Worm (Caenorhabditis elegans) whole organism, young adult: ENCODE data around the gene srg-21.

Source experiments
- B0019.2 ChIP-seq: fragments of 200-800 bp; sonication (Bioruptor generic); conservative IDR thresholded peaks from 2 replicates; pipeline ENCODE4 v1.3.6; 2022; ENCODE audit warnings: missing genetic modification reagents, missing genetic modification characterization, missing compliant biosample characterization
- B0035.1 ChIP-seq: sonication (generic microtip); optimal IDR thresholded peaks from 2 replicates; lab custom pipeline; 2016; ENCODE audit warnings: missing genetic modification characterization, mild to moderate bottlenecking, missing compliant biosample characterization, missing genotype, missing genetic modification reagents
- B0336.3 ChIP-seq: fragments of 200-800 bp; sonication (Bioruptor generic); IDR thresholded peaks from 2 replicates; pipeline ENCODE4 v1.3.6; 2022; ENCODE audit warnings: missing genetic modification characterization, missing compliant biosample characterization
- C17E4.6 ChIP-seq: fragments of 200-800 bp; sonication (Bioruptor generic); IDR thresholded peaks from 2 replicates; pipeline ENCODE4 v1.3.6; 2022; ENCODE audit warnings: missing genetic modification reagents, missing genetic modification characterization, missing compliant biosample characterization
- D2030.7 ChIP-seq: fragments of 200-800 bp; sonication (Bioruptor generic); IDR thresholded peaks from 2 replicates; pipeline ENCODE4 v1.3.6; 2022; ENCODE audit warnings: missing genetic modification reagents, missing genetic modification characterization, missing compliant biosample characterization
- Y53F4B.3 ChIP-seq: fragments of 200-800 bp; sonication (Bioruptor generic); IDR thresholded peaks from 2 replicates; pipeline ENCODE4 v1.3.6; 2022; ENCODE audit warnings: missing genetic modification reagents, missing genetic modification characterization, missing compliant biosample characterization
- Y67H2A.10 ChIP-seq: fragments of 200-800 bp; sonication (Bioruptor generic); conservative IDR thresholded peaks from 2 replicates; pipeline ENCODE4 v1.3.6; 2022; ENCODE audit warnings: missing genetic modification reagents, missing genetic modification characterization, missing compliant biosample characterization
- ZK185.1 ChIP-seq: sonication (generic microtip); optimal IDR thresholded peaks from 2 replicates; lab custom pipeline; 2016; ENCODE audit warnings: mild to moderate bottlenecking, missing genetic modification characterization, missing compliant biosample characterization; ENCODE audit not compliant: poor library complexity, severe bottlenecking
- ama-1 ChIP-seq, 3 experiments: fragments of 150-350 bp in 1 of 3; sonication (generic microtip) in 2 of 3; optimal IDR thresholded peaks; 2 replicates each; lab custom pipeline; 2014 to 2018; ENCODE audit warnings: missing biosample characterization in 2 of 3, missing genetic modification characterization in 2 of 3, missing genetic modification reagents in 2 of 3
- aptf-2 ChIP-seq: fragments of 200-800 bp; sonication (Bioruptor generic); conservative IDR thresholded peaks from 2 replicates; pipeline ENCODE4 v1.3.6; 2022; ENCODE audit warnings: missing genetic modification reagents, missing genetic modification characterization, missing compliant biosample characterization
- athp-1 ChIP-seq: sonication (generic microtip); optimal IDR thresholded peaks from 2 replicates; lab custom pipeline; 2017; ENCODE audit warnings: mild to moderate bottlenecking, missing genetic modification characterization, missing compliant biosample characterization
- attf-5 ChIP-seq: fragments of 200-800 bp; sonication (Bioruptor generic); optimal IDR thresholded peaks from 2 replicates; lab custom pipeline; 2018; ENCODE audit warnings: mild to moderate bottlenecking, missing genetic modification characterization, missing compliant biosample characterization
- bed-1 ChIP-seq: fragments of 200-800 bp; sonication (Bioruptor generic); IDR thresholded peaks from 2 replicates; pipeline ENCODE4 v1.3.6; 2022; ENCODE audit warnings: missing genetic modification reagents, missing genetic modification characterization, missing compliant biosample characterization
- bed-2 ChIP-seq: fragments of 200-800 bp; sonication (Bioruptor generic); IDR thresholded peaks from 2 replicates; pipeline ENCODE4 v1.3.6; 2022; ENCODE audit warnings: missing genetic modification reagents, missing genetic modification characterization, missing compliant biosample characterization
- ccch-3 ChIP-seq: fragments of 200-800 bp; sonication (Bioruptor generic); optimal IDR thresholded peaks from 2 replicates; lab custom pipeline; 2018; ENCODE audit warnings: mild to moderate bottlenecking, missing genetic modification characterization, missing compliant biosample characterization
- ceh-100 ChIP-seq: fragments of 200-800 bp; sonication (Bioruptor generic); IDR thresholded peaks from 2 replicates; pipeline ENCODE4 v1.3.6; 2022; ENCODE audit warnings: missing genetic modification reagents, missing genetic modification characterization, missing compliant biosample characterization
- ceh-40 ChIP-seq: fragments of 200-800 bp; sonication (Bioruptor generic); IDR thresholded peaks from 2 replicates; pipeline ENCODE4 v1.3.6; 2022; ENCODE audit warnings: missing genetic modification characterization, missing compliant biosample characterization
- die-1 ChIP-seq: sonication (generic microtip); optimal IDR thresholded peaks from 2 replicates; lab custom pipeline; 2016; ENCODE audit warnings: missing genotype, mild to moderate bottlenecking, missing genetic modification characterization, missing compliant biosample characterization
- egrh-3 ChIP-seq: fragments of 200-800 bp; sonication (Bioruptor generic); IDR thresholded peaks from 2 replicates; pipeline ENCODE4 v1.3.6; 2022; ENCODE audit warnings: missing genetic modification reagents, missing genetic modification characterization, missing compliant biosample characterization
- ets-4 ChIP-seq: fragments of 200-800 bp; sonication (Bioruptor generic); optimal IDR thresholded peaks from 2 replicates; lab custom pipeline; 2018; ENCODE audit warnings: mild to moderate bottlenecking, missing genetic modification characterization, missing compliant biosample characterization
- hlh-12 ChIP-seq: sonication (generic microtip); optimal IDR thresholded peaks from 2 replicates; lab custom pipeline; 2016; ENCODE audit warnings: missing genetic modification characterization, missing compliant biosample characterization
- lag-1 ChIP-seq: fragments of 200-800 bp; sonication (Bioruptor generic); IDR thresholded peaks from 2 replicates; pipeline ENCODE4 v1.3.6; 2022; ENCODE audit warnings: missing genetic modification reagents, missing genetic modification characterization, missing compliant biosample characterization
- lin-35 ChIP-seq, 3 experiments: fragments of 150-350 bp in 2 of 3; sonication (generic microtip) in 1 of 3; optimal IDR thresholded peaks; 2 replicates each; lab custom pipeline; 2014 to 2018; ENCODE audit warnings: missing biosample characterization in 3 of 3, missing genetic modification characterization in 3 of 3, missing genetic modification reagents in 3 of 3
- lin-54 ChIP-seq: fragments of 200-800 bp; sonication (Bioruptor generic); optimal IDR thresholded peaks from 2 replicates; lab custom pipeline; 2018; ENCODE audit warnings: mild to moderate bottlenecking, missing genetic modification characterization, missing compliant biosample characterization
- lsy-27 ChIP-seq: sonication (generic microtip); optimal IDR thresholded peaks from 2 replicates; lab custom pipeline; 2017; ENCODE audit warnings: missing genetic modification characterization, mild to moderate bottlenecking, missing compliant biosample characterization, antibody characterized with exemption, missing genotype, borderline replicate concordance; ENCODE audit not compliant: insufficient read depth
- madf-3 ChIP-seq: fragments of 200-800 bp; sonication (Bioruptor generic); IDR thresholded peaks from 2 replicates; pipeline ENCODE4 v1.3.6; 2022; ENCODE audit warnings: missing genetic modification reagents, missing genetic modification characterization, missing compliant biosample characterization
- mel-28 ChIP-seq: sonication (generic microtip); optimal IDR thresholded peaks from 2 replicates; lab custom pipeline; 2016; ENCODE audit warnings: borderline replicate concordance, mild to moderate bottlenecking, missing genetic modification characterization, missing compliant biosample characterization
- mes-4 ChIP-seq: sonication (generic microtip); optimal IDR thresholded peaks from 2 replicates; lab custom pipeline; 2016; ENCODE audit warnings: missing genotype, missing genetic modification characterization, missing compliant biosample characterization
- mxl-1 ChIP-seq: sonication (generic microtip); optimal IDR thresholded peaks from 2 replicates; lab custom pipeline; 2016; ENCODE audit warnings: missing genetic modification characterization, missing compliant biosample characterization
- nfya-1 ChIP-seq: sonication (generic microtip); optimal IDR thresholded peaks from 2 replicates; lab custom pipeline; 2017; ENCODE audit warnings: antibody characterized with exemption, missing compliant biosample characterization, missing genetic modification characterization, borderline replicate concordance; ENCODE audit not compliant: insufficient read depth
- nhr-120 ChIP-seq: fragments of 200-800 bp; sonication (Bioruptor generic); IDR thresholded peaks from 2 replicates; pipeline ENCODE4 v1.3.6; 2022; ENCODE audit warnings: missing genetic modification characterization, missing compliant biosample characterization
- pbrm-1 ChIP-seq: fragments of 200-800 bp; sonication (Bioruptor generic); IDR thresholded peaks from 2 replicates; pipeline ENCODE4 v1.3.6; 2022; ENCODE audit warnings: missing genetic modification reagents, missing genetic modification characterization, missing compliant biosample characterization
- pha-4 ChIP-seq: fragments of 150-350 bp; sonication (generic microtip); optimal IDR thresholded peaks from 2 replicates; lab custom pipeline; 2014; ENCODE audit warnings: missing biosample characterization, missing genetic modification reagents, missing genetic modification characterization
- rcor-1 ChIP-seq: fragments of 200-800 bp; sonication (Bioruptor generic); IDR thresholded peaks from 2 replicates; pipeline ENCODE4 v1.3.6; 2022; ENCODE audit warnings: missing genetic modification reagents, missing genetic modification characterization, missing compliant biosample characterization
- snpc-3.4 ChIP-seq: sonication (generic microtip); optimal IDR thresholded peaks from 2 replicates; lab custom pipeline; 2017; ENCODE audit warnings: missing genetic modification characterization, mild to moderate bottlenecking, missing compliant biosample characterization, antibody characterized with exemption, moderate library complexity, missing genotype, missing genetic modification reagents
- tbp1 ChIP-seq: fragments of 200-800 bp; sonication (Bioruptor generic); optimal IDR thresholded peaks from 2 replicates; lab custom pipeline; 2018; ENCODE audit warnings: mild to moderate bottlenecking, missing genetic modification characterization, missing compliant biosample characterization
- tbx-9 ChIP-seq: sonication (generic microtip); optimal IDR thresholded peaks from 2 replicates; lab custom pipeline; 2016; ENCODE audit warnings: borderline replicate concordance, missing genetic modification characterization, inconsistent platforms, missing compliant biosample characterization
- unc-130 ChIP-seq: sonication (generic microtip); optimal IDR thresholded peaks from 2 replicates; lab custom pipeline; 2016; ENCODE audit warnings: missing genetic modification reagents, missing genetic modification characterization, missing compliant biosample characterization
- xnd-1 ChIP-seq: sonication (generic microtip); optimal IDR thresholded peaks from 2 replicates; lab custom pipeline; 2016; ENCODE audit warnings: missing genotype, missing genetic modification reagents, missing genetic modification characterization, missing compliant biosample characterization
- zim-3 ChIP-seq: sonication (generic microtip); optimal IDR thresholded peaks from 2 replicates; lab custom pipeline; 2017; ENCODE audit warnings: mild to moderate bottlenecking, missing genetic modification characterization, moderate library complexity, missing compliant biosample characterization
- ztf-22 ChIP-seq: fragments of 200-800 bp; sonication (Bioruptor generic); optimal IDR thresholded peaks from 2 replicates; lab custom pipeline; 2018; ENCODE audit warnings: mild to moderate bottlenecking, missing genetic modification characterization, moderate library complexity, missing compliant biosample characterization
- ztf-25 ChIP-seq: fragments of 200-800 bp; sonication (Bioruptor generic); IDR thresholded peaks from 2 replicates; pipeline ENCODE4 v1.3.6; 2022; ENCODE audit warnings: missing genetic modification reagents, missing genetic modification characterization, missing compliant biosample characterization
- ztf-6 ChIP-seq: fragments of 200-800 bp; sonication (Bioruptor generic); IDR thresholded peaks from 2 replicates; pipeline ENCODE4 v1.3.6; 2022; ENCODE audit warnings: missing genetic modification reagents, missing genetic modification characterization, missing compliant biosample characterization

The srg-21 gene

DNA sequence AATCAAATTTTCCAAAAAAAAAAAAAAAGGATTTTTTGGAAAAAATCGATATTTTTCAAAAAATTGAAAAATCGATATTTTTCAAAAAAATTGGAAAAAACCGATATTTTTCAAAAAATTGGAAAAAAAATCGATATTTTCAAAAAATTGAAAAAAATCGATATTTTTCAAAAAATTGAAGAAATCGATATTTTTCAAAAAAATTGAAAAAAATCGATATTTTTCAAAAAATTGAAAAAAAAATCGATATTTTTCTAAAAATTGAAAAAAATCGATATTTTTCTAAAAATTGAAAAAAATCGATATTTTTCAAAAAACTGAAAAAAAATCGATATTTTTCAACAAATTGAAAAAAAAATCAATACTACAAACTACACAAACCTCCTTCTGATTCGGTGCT is 27.2 kb downstream of the srg-21 start:
- TF ChIP-seq madf-3 = no peak
- no peak for TF ChIP-seq ztf-25 (GFP tag; lab: Robert Waterston, UW)
- no peak for TF ChIP-seq zim-3 (tag; lab: Kevin White, UChicago)
- no peak for TF ChIP-seq lin-35 (GFP tag; optimal IDR thresholded peaks at IDR 0.05; lab: Kevin White, UChicago)
- TF ChIP-seq hlh-12 = no peak
- no peak for TF ChIP-seq tbp1 (GFP tag; lab: Kevin White, UChicago)
- no peak for TF ChIP-seq Y67H2A.10 (GFP tag; lab: Robert Waterston, UW)
- no peak for TF ChIP-seq C17E4.6
- no peak for TF ChIP-seq rcor-1 (GFP tag; lab: Robert Waterston, UW)

DNA sequence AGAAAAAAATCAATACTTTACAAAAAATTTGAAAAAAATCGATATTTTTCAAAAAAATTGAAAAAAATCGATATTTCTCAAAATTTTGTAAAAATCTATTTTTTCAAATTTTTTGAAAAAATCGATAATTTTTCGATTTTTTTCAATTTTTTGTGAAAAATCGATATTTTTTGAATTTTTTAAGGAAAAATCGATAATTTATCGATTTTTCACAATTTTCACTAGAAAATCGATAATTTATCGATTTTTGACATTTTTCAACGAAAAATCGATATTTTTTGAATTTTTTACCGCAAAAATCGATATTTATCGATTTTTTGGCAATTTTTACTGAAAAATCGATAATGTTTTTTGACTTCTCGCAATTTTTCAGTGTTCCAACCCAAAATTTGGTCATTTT is 27.8 kb downstream of the srg-21 start:
- TF ChIP-seq lin-35 (GFP tag; optimal IDR thresholded peaks at IDR 0.05; lab: Kevin White, UChicago) (no peak), egrh-3 (GFP tag; lab: Robert Waterston, UW) (no peak), Y67H2A.10 (GFP tag; lab: Robert Waterston, UW) (no peak), attf-5 (GFP tag; lab: Kevin White, UChicago) (no peak)

DNA sequence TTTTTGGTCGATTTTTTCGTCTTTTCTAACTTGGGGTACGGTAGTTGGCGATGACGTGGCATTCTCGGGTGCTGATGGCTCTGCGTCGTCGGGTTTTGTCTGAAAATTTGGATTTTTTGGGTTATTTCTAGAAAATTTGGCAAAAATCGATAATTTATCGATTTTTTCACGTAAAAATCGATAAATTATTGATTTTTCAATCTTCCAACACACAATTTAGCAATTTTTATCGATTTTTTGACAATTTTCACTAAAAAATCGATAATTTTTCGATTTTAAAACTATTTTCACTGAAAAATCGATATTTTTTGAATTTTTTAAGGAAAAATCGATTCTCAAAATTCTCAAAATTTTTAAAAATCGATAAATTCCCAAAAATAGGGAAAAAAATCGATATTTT is 28.3 kb downstream of the srg-21 start:
- TF ChIP-seq C17E4.6 (no peak), B0336.3 (GFP tag; lab: Robert Waterston, UW) (no peak), athp-1 (tag; lab: Kevin White, UChicago) (no peak), ama-1 (optimal IDR thresholded peaks at IDR 0.05; lab: Kevin White, UChicago) (no peak), ama-1 (GFP tag; optimal IDR thresholded peaks at IDR 0.05; lab: Kevin White, UChicago) (no peak), B0019.2 (GFP tag; lab: Robert Waterston, UW) (no peak), pha-4 (tag; lab: Kevin White, UChicago) (no peak), ets-4 (GFP tag; lab: Kevin White, UChicago) (no peak), bed-1 (no peak), ztf-22 (GFP tag; lab: Kevin White, UChicago) (no peak), lsy-27 (tag; lab: Kevin White, UChicago) (no peak), ccch-3 (GFP tag; lab: Kevin White, UChicago) (no peak), lag-1 (GFP tag; lab: Robert Waterston, UW) (no peak), bed-2 (GFP tag; lab: Robert Waterston, UW) (no peak), ztf-6 (GFP tag; lab: Robert Waterston, UW) (no peak)
- TF ChIP-seq, all 124 proteins: peak for 0

DNA sequence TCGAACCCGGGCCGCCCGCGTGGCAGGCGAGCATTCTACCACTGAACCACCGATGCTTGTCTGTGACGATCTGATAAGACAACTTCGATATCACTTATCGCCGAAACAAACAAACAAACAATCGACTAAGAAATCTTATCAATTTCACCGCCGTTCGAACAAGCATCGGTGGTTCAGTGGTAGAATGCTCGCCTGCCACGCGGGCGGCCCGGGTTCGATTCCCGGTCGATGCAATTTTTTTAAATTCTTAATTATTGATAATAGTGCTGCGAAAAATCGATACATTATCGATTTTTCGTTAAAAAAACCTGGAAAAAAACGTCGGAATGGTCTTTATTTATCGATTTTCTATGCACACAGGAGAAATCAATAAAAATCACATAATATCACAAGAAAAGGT is 28.9 kb downstream of the srg-21 start:
- TF ChIP-seq aptf-2 (GFP tag; lab: Robert Waterston, UW) = no peak
- peak; percentile 11 for TF ChIP-seq xnd-1
- TF ChIP-seq snpc-3.4 = peak; percentile 34
- TF ChIP-seq mes-4 = no peak
- peak; percentile 95 for TF ChIP-seq tbp1 (GFP tag; lab: Kevin White, UChicago)
- TF ChIP-seq pbrm-1 = no peak; the same call in 1 of the 2 replicates
- TF ChIP-seq lag-1 (GFP tag; lab: Robert Waterston, UW) = no peak
- TF ChIP-seq die-1 (tag; lab: Kevin White, UChicago) = peak; percentile 8
- peak; percentile 78 for TF ChIP-seq D2030.7
- no peak for TF ChIP-seq ZK185.1
- peak; percentile 53; the same call in 1 of the 2 replicates for TF ChIP-seq ceh-100 (GFP tag; lab: Robert Waterston, UW)
- no peak for TF ChIP-seq mel-28 (tag; lab: Kevin White, UChicago)
- no peak for TF ChIP-seq tbx-9 (tag; lab: Kevin White, UChicago)
- no peak for TF ChIP-seq ztf-22 (GFP tag; lab: Kevin White, UChicago)
- TF ChIP-seq lin-35 (GFP tag; optimal IDR thresholded peaks at IDR 0.05; lab: Kevin White, UChicago) = peak in 1 of 3 experiments; percentile 28
- no peak for TF ChIP-seq mxl-1 (tag; lab: Kevin White, UChicago)
- TF ChIP-seq B0035.1 = no peak
- peak; percentile 51 for TF ChIP-seq lin-54
- no peak for TF ChIP-seq athp-1 (tag; lab: Kevin White, UChicago)
- TF ChIP-seq nfya-1 (tag; lab: Kevin White, UChicago) = no peak
- TF ChIP-seq nhr-120 (GFP tag; lab: Robert Waterston, UW) = no peak
- TF ChIP-seq Y53F4B.3 (GFP tag; lab: Robert Waterston, UW) = no peak
- peak; percentile 65 for TF ChIP-seq unc-130 (GFP tag; lab: Kevin White, UChicago)
- no peak for TF ChIP-seq ceh-40
